Worm (Caenorhabditis elegans): Measurements from ENCODE around the gene srj-14.

Gene srj-14

ce11 chrV:7361673-7362072, 7.8 kb upstream of the srj-14 start, which contains the start of gene cyp-35A1:
Gene cyp-35A1, minus strand, starts transcription at chrV:7361773.
- TF ChIP-seq sdz-38 (tag; optimal IDR thresholded peaks at IDR 0.05), result no peak
- no peak for TF ChIP-seq atf-7 (tag; optimal IDR thresholded peaks at IDR 0.05)

DNA sequence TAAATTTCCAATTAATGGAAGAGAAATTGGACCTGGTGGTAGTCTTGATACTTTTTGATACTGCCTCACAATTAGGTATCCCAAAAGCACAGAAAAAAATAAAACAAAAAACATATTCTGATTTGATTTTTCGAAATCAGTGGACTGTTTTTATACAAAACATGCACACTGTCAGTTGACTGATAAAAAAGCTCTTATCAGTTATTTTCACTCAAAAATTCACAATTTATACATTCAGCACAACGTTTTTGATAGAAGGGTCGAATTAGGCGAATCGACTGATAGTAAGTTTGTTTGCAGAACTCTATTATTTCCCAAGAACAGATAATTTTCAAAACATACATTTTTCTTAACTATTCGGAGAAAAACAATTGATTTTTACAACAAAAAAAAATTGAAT, 5.4 kb upstream of the srj-14 start, which contains the start of gene cyp-35A2:
Gene cyp-35A2, minus strand, starts transcription at position 124 of the 400 bp plus-strand sequence.
- no peak for TF ChIP-seq pbrm-1 (GFP tag; IDR thresholded peaks at IDR 0.05)
- TF ChIP-seq C06A6.2 (GFP tag; conservative IDR thresholded peaks at IDR 0.05), result no peak
- TF ChIP-seq nfya-1 (tag; optimal IDR thresholded peaks at IDR 0.05; ENCODE audit: borderline replicate concordance, insufficient read depth), result no peak
- no peak for TF ChIP-seq repo-1 (tag; optimal IDR thresholded peaks at IDR 0.05)
- TF ChIP-seq gei-17 (GFP tag; optimal IDR thresholded peaks at IDR 0.05), result no peak
- TF ChIP-seq bed-1 (GFP tag; IDR thresholded peaks at IDR 0.05), result no peak
- TF ChIP-seq nhr-80 (tag; optimal IDR thresholded peaks at IDR 0.05), result peak; percentile 59

- TF ChIP-seq ceh-40 (GFP tag; IDR thresholded peaks at IDR 0.05), result no peak
- no peak for TF ChIP-seq ceh-79 (tag; optimal IDR thresholded peaks at IDR 0.05)
- TF ChIP-seq ceh-27 (GFP tag; optimal IDR thresholded peaks at IDR 0.05), result no peak
- no peak for TF ChIP-seq hmg-20 (GFP tag; IDR thresholded peaks at IDR 0.05)
- TF ChIP-seq C17E4.6 (GFP tag; IDR thresholded peaks at IDR 0.05), result no peak
- no peak for TF ChIP-seq ama-1 (optimal IDR thresholded peaks at IDR 0.05)
- no peak for TF ChIP-seq ama-1 (GFP tag; optimal IDR thresholded peaks at IDR 0.05)
- no peak for TF ChIP-seq nhr-27 (tag; optimal IDR thresholded peaks at IDR 0.05)
- TF ChIP-seq sptf-2 (GFP tag; optimal IDR thresholded peaks at IDR 0.05), result no peak
- TF ChIP-seq sdz-38 (tag; optimal IDR thresholded peaks at IDR 0.05), result no peak
- TF ChIP-seq lsl-1 (GFP tag; optimal IDR thresholded peaks at IDR 0.05), result no peak
- no peak for TF ChIP-seq let-526 (GFP tag; IDR thresholded peaks at IDR 0.05)
Observed at ce11 chrV:7364951-7365350, 4.6 kb upstream of the srj-14 start, which contains the start of gene exc-13. Gene exc-13, plus strand, starts transcription at chrV:7365251.

DNA sequence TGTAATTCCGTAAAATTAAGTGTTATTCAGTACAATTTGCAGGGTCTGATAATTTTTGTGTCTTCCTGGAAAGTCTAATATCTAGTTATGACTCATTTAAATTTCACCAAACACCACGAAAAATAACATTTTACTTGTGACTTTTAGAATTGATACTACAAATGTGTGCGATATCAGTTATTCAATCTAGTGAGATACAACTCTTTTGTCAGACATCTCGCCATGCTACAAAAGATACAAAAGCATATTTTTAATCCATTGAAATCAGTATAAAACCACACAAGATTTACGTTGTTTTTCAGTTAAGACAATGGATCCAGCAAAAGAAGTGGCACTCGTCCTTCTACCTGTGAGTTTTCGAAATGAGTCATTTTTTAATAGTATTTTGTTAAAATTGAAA, 4.6 kb downstream of the srj-14 start, which contains the start of gene srx-56:
Gene srx-56, plus strand, starts transcription at position 301 of the 400 bp plus-strand sequence.
- TF ChIP-seq nhr-179 (tag; optimal IDR thresholded peaks at IDR 0.05) (no peak), madf-6 (GFP tag; IDR thresholded peaks at IDR 0.05) (no peak), snpc-1.3 (tag; optimal IDR thresholded peaks at IDR 0.05; ENCODE audit: insufficient read depth) (no peak), sptf-2 (GFP tag; optimal IDR thresholded peaks at IDR 0.05) (no peak), rpc-1 (optimal IDR thresholded peaks at IDR 0.05) (no peak), rpc-1 (tag; optimal IDR thresholded peaks at IDR 0.05) (no peak), ceh-40 (GFP tag; IDR thresholded peaks at IDR 0.05) (no peak)

DNA sequence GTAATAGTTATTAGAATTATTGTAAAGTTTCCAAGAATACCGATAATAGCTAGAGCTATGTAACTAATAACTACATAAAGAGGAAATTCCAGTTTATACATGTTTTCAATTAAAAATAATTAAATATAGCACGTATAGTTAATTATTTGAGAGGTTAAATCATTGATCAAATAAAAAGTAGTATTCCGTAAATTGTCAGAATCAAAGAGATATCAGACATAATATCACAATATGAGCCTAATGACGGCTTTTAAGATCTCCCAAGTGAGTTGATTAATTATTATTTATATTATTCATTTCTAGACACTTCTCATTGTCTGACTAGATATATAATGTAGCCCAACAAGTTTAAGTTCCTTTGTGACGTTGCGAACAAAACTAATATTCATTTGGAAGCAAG, 9.9 kb downstream of the srj-14 start, which contains the start of gene srsx-24:
Gene srsx-24, minus strand, starts transcription at position 101 of the 400 bp plus-strand sequence.
- no peak for TF ChIP-seq dox-1 (GFP tag; IDR thresholded peaks at IDR 0.05)
- TF ChIP-seq nfyb-1 (GFP tag; IDR thresholded peaks at IDR 0.05), result no peak
- TF ChIP-seq hmg-1.2 (GFP tag; IDR thresholded peaks at IDR 0.05), result no peak
- no peak for TF ChIP-seq athp-1 (tag; optimal IDR thresholded peaks at IDR 0.05)
- no peak for TF ChIP-seq ztf-3 (GFP tag; optimal IDR thresholded peaks at IDR 0.05)
- TF ChIP-seq xnd-1 (tag; optimal IDR thresholded peaks at IDR 0.05), result no peak
- TF ChIP-seq attf-5 (GFP tag; optimal IDR thresholded peaks at IDR 0.05), result no peak
- TF ChIP-seq C06A6.2 (GFP tag; conservative IDR thresholded peaks at IDR 0.05), result no peak
- no peak for TF ChIP-seq somi-1 (GFP tag; optimal IDR thresholded peaks at IDR 0.05)
- TF ChIP-seq let-607 (tag; optimal IDR thresholded peaks at IDR 0.05), result no peak

Measured in whole organism, young adult.